Fruit fly (Drosophila melanogaster) whole organism, embryonic: ENCODE measurements around the gene CG6972.
A peak's percentile ranks its signal among the peaks of the same experiment; 100 is the strongest.

Source experiments
- Atf3 ChIP-seq: fragments of 200-800 bp; sonication (Bioruptor generic); optimal IDR thresholded peaks from 3 replicates; lab custom pipeline; 2016; ENCODE audit warnings: missing biosample characterization, missing genetic modification characterization
- B-H1 ChIP-seq: fragments of 200-800 bp; sonication (Bioruptor generic); IDR thresholded peaks from 3 replicates; pipeline ENCODE4 v1.3.6; 2022; ENCODE audit warnings: missing biosample characterization, missing genetic modification characterization
- CG11085 ChIP-seq: fragments of 200-800 bp; sonication (Bioruptor generic); IDR thresholded peaks from 2 replicates; pipeline ENCODE4 v1.3.6; 2022; ENCODE audit warnings: missing biosample characterization, missing genetic modification characterization
- CG11696 ChIP-seq: fragments of 200-800 bp; sonication (Bioruptor generic); IDR thresholded peaks from 2 replicates; pipeline ENCODE4 v1.3.6; 2022; ENCODE audit warnings: missing biosample characterization, missing genetic modification characterization
- CG12744 ChIP-seq: fragments of 200-800 bp; sonication (Bioruptor generic); optimal IDR thresholded peaks from 2 replicates; lab custom pipeline; 2016; ENCODE audit warnings: missing biosample characterization, missing genetic modification characterization
- CG13424 ChIP-seq: fragments of 200-800 bp; sonication (Bioruptor generic); optimal IDR thresholded peaks from 2 replicates; lab custom pipeline; 2019; ENCODE audit warnings: missing biosample characterization, mild to moderate bottlenecking, missing genetic modification characterization, moderate library complexity
- CG17361 ChIP-seq: fragments of 200-800 bp; sonication (Bioruptor generic); IDR thresholded peaks from 3 replicates; pipeline ENCODE4 v1.3.6; 2022; ENCODE audit warnings: missing biosample characterization, missing genetic modification characterization
- CG17568 ChIP-seq: fragments of 200-800 bp; sonication (Bioruptor generic); optimal IDR thresholded peaks from 2 replicates; lab custom pipeline; 2018; ENCODE audit warnings: missing biosample characterization, mild to moderate bottlenecking, missing genetic modification characterization, moderate library complexity
- CG17802 ChIP-seq: fragments of 200-800 bp; sonication (Bioruptor generic); optimal IDR thresholded peaks from 2 replicates; lab custom pipeline; 2018; ENCODE audit warnings: missing biosample characterization, mild to moderate bottlenecking, missing genetic modification characterization, moderate library complexity
- CG17912 ChIP-seq: fragments of 200-800 bp; sonication (Bioruptor generic); optimal IDR thresholded peaks from 2 replicates; lab custom pipeline; 2018; ENCODE audit warnings: missing biosample characterization, mild to moderate bottlenecking, missing genetic modification characterization
- CG18262 ChIP-seq: fragments of 200-800 bp; optimal IDR thresholded peaks from 3 replicates; lab custom pipeline; 2019; ENCODE audit warnings: missing biosample characterization, mild to moderate bottlenecking, missing genetic modification characterization, moderate library complexity
- CG2678 ChIP-seq: fragments of 200-800 bp; sonication (Bioruptor generic); optimal IDR thresholded peaks from 3 replicates; lab custom pipeline; 2019; ENCODE audit warnings: missing biosample characterization, mild to moderate bottlenecking, missing genetic modification characterization, moderate library complexity
- CG4282 ChIP-seq: fragments of 200-800 bp; sonication (Bioruptor generic); optimal IDR thresholded peaks from 2 replicates; lab custom pipeline; 2016; ENCODE audit warnings: missing biosample characterization, missing genetic modification characterization
- CG43689 ChIP-seq: fragments of 200-800 bp; sonication (Bioruptor generic); IDR thresholded peaks from 2 replicates; pipeline ENCODE4 v1.3.6; 2022; ENCODE audit warnings: missing biosample characterization, missing genetic modification characterization
- CG4730 ChIP-seq: fragments of 200-800 bp; sonication (Bioruptor generic); IDR thresholded peaks from 2 replicates; pipeline ENCODE4 v1.3.6; 2022; ENCODE audit warnings: missing biosample characterization, missing genetic modification characterization
- CG7987 ChIP-seq: fragments of 200-800 bp; sonication (Bioruptor generic); optimal IDR thresholded peaks from 2 replicates; lab custom pipeline; 2018; ENCODE audit warnings: missing biosample characterization, mild to moderate bottlenecking, missing genetic modification characterization, moderate library complexity
- CG9215 ChIP-seq: fragments of 200-800 bp; sonication (Bioruptor generic); IDR thresholded peaks from 2 replicates; pipeline ENCODE4 v1.3.6; 2022; ENCODE audit warnings: missing biosample characterization, missing genetic modification characterization
- CrebB ChIP-seq: fragments of 200-800 bp; sonication (Bioruptor generic); optimal IDR thresholded peaks from 3 replicates; lab custom pipeline; 2018; ENCODE audit warnings: missing biosample characterization, mild to moderate bottlenecking, missing genetic modification characterization
- Dek ChIP-seq: fragments of 200-800 bp; sonication (Bioruptor generic); optimal IDR thresholded peaks from 3 replicates; lab custom pipeline; 2019; ENCODE audit warnings: missing biosample characterization, mild to moderate bottlenecking, missing genetic modification characterization, moderate library complexity
- Dip2 ChIP-seq: fragments of 200-800 bp; sonication (Bioruptor generic); IDR thresholded peaks from 2 replicates; pipeline ENCODE4 v1.3.6; 2022; ENCODE audit warnings: missing biosample characterization, missing genetic modification characterization
- H15 ChIP-seq: fragments of 200-800 bp; sonication (Bioruptor generic); IDR thresholded peaks from 3 replicates; pipeline ENCODE4 v1.3.6; 2022; ENCODE audit warnings: missing biosample characterization, missing genetic modification characterization
- Jarid2 ChIP-seq: fragments of 200-800 bp; sonication (Bioruptor generic); optimal IDR thresholded peaks from 3 replicates; lab custom pipeline; 2017; ENCODE audit warnings: mild to moderate bottlenecking, missing biosample characterization, missing genetic modification reagents, missing genetic modification characterization
- Kr ChIP-seq: fragments of 200-800 bp; sonication (Bioruptor generic); optimal IDR thresholded peaks from 2 replicates; lab custom pipeline; 2017; ENCODE audit warnings: missing biosample characterization, mild to moderate bottlenecking, missing genetic modification characterization
- MBD-R2 ChIP-seq: fragments of 200-800 bp; sonication (Bioruptor generic); IDR thresholded peaks from 2 replicates; pipeline ENCODE4 v1.3.6; 2022; ENCODE audit warnings: missing biosample characterization, missing genetic modification characterization
- NFAT ChIP-seq: fragments of 200-800 bp; sonication (Bioruptor generic); IDR thresholded peaks from 2 replicates; pipeline ENCODE4 v1.3.6; 2022; ENCODE audit warnings: missing biosample characterization, missing genetic modification characterization
- NfI ChIP-seq: fragments of 200-800 bp; sonication (Bioruptor generic); optimal IDR thresholded peaks from 3 replicates; lab custom pipeline; 2018; ENCODE audit warnings: missing biosample characterization, mild to moderate bottlenecking, missing genetic modification characterization, moderate library complexity
- Opbp ChIP-seq: fragments of 200-800 bp; sonication (Bioruptor generic); IDR thresholded peaks from 3 replicates; pipeline ENCODE4 v1.3.6; 2022; ENCODE audit warnings: missing biosample characterization, missing genetic modification characterization; ENCODE audit not compliant: partially characterized antibody
- Poxn ChIP-seq: fragments of 200-800 bp; sonication (Bioruptor generic); IDR thresholded peaks from 2 replicates; pipeline ENCODE4 v1.3.6; 2022; ENCODE audit warnings: missing biosample characterization, missing genetic modification characterization
- Rx ChIP-seq: fragments of 200-800 bp; sonication (Bioruptor generic); IDR thresholded peaks from 2 replicates; pipeline ENCODE4 v1.3.6; 2022; ENCODE audit warnings: missing biosample characterization, missing genetic modification characterization
- Scr ChIP-seq: fragments of 200-800 bp; sonication (Bioruptor generic); IDR thresholded peaks from 2 replicates; pipeline ENCODE4 v1.3.6; 2022; ENCODE audit warnings: missing biosample characterization, missing genetic modification characterization; ENCODE audit not compliant: partially characterized antibody
- Sin3A ChIP-seq: fragments of >200 bp; optimal IDR thresholded peaks from 2 replicates; lab custom pipeline; 2018
- Six4 ChIP-seq: fragments of 200-800 bp; sonication (Bioruptor generic); optimal IDR thresholded peaks from 2 replicates; lab custom pipeline; 2016; ENCODE audit warnings: missing biosample characterization, missing genetic modification characterization
- Ssrp ChIP-seq: fragments of 200-800 bp; sonication (Bioruptor generic); optimal IDR thresholded peaks from 2 replicates; lab custom pipeline; 2018; ENCODE audit warnings: missing biosample characterization, mild to moderate bottlenecking, missing genetic modification characterization, moderate library complexity
- Xrp1 ChIP-seq: fragments of 200-800 bp; sonication (Bioruptor generic); IDR thresholded peaks from 2 replicates; pipeline ENCODE4 v1.3.6; 2022; ENCODE audit warnings: missing biosample characterization, missing genetic modification characterization
- ara ChIP-seq: fragments of 200-800 bp; sonication (Bioruptor generic); IDR thresholded peaks from 2 replicates; pipeline ENCODE4 v1.3.6; 2022; ENCODE audit warnings: missing biosample characterization, missing genetic modification characterization
- bcd ChIP-seq: fragments of 200-800 bp; sonication (Bioruptor generic); optimal IDR thresholded peaks from 2 replicates; lab custom pipeline; 2017; ENCODE audit warnings: missing biosample characterization, mild to moderate bottlenecking, missing genetic modification characterization
- btn ChIP-seq: fragments of 200-800 bp; sonication (Bioruptor generic); optimal IDR thresholded peaks from 2 replicates; lab custom pipeline; 2016; ENCODE audit warnings: missing biosample characterization, missing genetic modification characterization
- cato ChIP-seq: fragments of 200-800 bp; sonication (Bioruptor generic); optimal IDR thresholded peaks from 2 replicates; lab custom pipeline; 2016; ENCODE audit warnings: missing biosample characterization, missing genetic modification characterization, borderline replicate concordance
- chm ChIP-seq: fragments of 200-800 bp; sonication (Bioruptor generic); IDR thresholded peaks from 2 replicates; pipeline ENCODE4 v1.3.6; 2022; ENCODE audit warnings: missing biosample characterization, missing genetic modification characterization
- emc ChIP-seq: fragments of 200-800 bp; sonication (Bioruptor generic); optimal IDR thresholded peaks from 2 replicates; lab custom pipeline; 2016; ENCODE audit warnings: missing biosample characterization, missing genetic modification characterization
- eve ChIP-seq, 2 experiments: fragments of >200 bp; optimal IDR thresholded peaks; 2 replicates each; lab custom pipeline; 2017; ENCODE audit warnings: missing biosample characterization in 2 of 2, missing genetic modification characterization in 2 of 2
- gcm2 ChIP-seq: fragments of 200-800 bp; sonication (Bioruptor generic); optimal IDR thresholded peaks from 2 replicates; lab custom pipeline; 2016; ENCODE audit warnings: missing biosample characterization, missing genetic modification characterization
- h ChIP-seq: fragments of >200 bp; optimal IDR thresholded peaks from 2 replicates; lab custom pipeline; 2017
- kni ChIP-seq: fragments of 200-800 bp; sonication (Bioruptor generic); optimal IDR thresholded peaks from 3 replicates; lab custom pipeline; 2017; ENCODE audit warnings: mild to moderate bottlenecking, missing biosample characterization, missing genetic modification reagents, missing genetic modification characterization
- lbe ChIP-seq: fragments of 200-800 bp; sonication (Bioruptor generic); optimal IDR thresholded peaks from 2 replicates; lab custom pipeline; 2016; ENCODE audit warnings: missing biosample characterization, mild to moderate bottlenecking, missing genetic modification characterization
- mam ChIP-seq: fragments of 200-800 bp; sonication (Bioruptor generic); optimal IDR thresholded peaks from 3 replicates; lab custom pipeline; 2016; ENCODE audit warnings: missing biosample characterization, missing genetic modification characterization
- oc ChIP-seq: fragments of 200-800 bp; sonication (Bioruptor generic); optimal IDR thresholded peaks from 2 replicates; lab custom pipeline; 2018; ENCODE audit warnings: missing biosample characterization, mild to moderate bottlenecking, missing genetic modification characterization, moderate library complexity
- pum ChIP-seq: fragments of 200-800 bp; sonication (Bioruptor generic); optimal IDR thresholded peaks from 2 replicates; lab custom pipeline; 2016; ENCODE audit warnings: missing biosample characterization, missing genetic modification characterization
- repo ChIP-seq: fragments of 200-800 bp; sonication (Bioruptor generic); optimal IDR thresholded peaks from 2 replicates; lab custom pipeline; 2016; ENCODE audit warnings: missing biosample characterization, missing genetic modification characterization
- shn ChIP-seq: fragments of 200-800 bp; sonication (Bioruptor generic); optimal IDR thresholded peaks from 3 replicates; lab custom pipeline; 2016; ENCODE audit warnings: missing biosample characterization, missing genetic modification characterization
- sqz ChIP-seq: fragments of 200-800 bp; sonication (Bioruptor generic); optimal IDR thresholded peaks from 3 replicates; lab custom pipeline; 2018; ENCODE audit warnings: missing biosample characterization, mild to moderate bottlenecking, missing genetic modification characterization
- toy ChIP-seq: fragments of 200-800 bp; sonication (Bioruptor generic); IDR thresholded peaks from 2 replicates; pipeline ENCODE4 v1.3.6; 2022; ENCODE audit warnings: missing biosample characterization, missing genetic modification characterization
- ttk ChIP-seq: fragments of 200-800 bp; sonication (Bioruptor generic); IDR thresholded peaks from 2 replicates; pipeline ENCODE4 v2.1.2; 2022; ENCODE audit warnings: missing biosample characterization, missing genetic modification characterization

CG6972 gene

DNA sequence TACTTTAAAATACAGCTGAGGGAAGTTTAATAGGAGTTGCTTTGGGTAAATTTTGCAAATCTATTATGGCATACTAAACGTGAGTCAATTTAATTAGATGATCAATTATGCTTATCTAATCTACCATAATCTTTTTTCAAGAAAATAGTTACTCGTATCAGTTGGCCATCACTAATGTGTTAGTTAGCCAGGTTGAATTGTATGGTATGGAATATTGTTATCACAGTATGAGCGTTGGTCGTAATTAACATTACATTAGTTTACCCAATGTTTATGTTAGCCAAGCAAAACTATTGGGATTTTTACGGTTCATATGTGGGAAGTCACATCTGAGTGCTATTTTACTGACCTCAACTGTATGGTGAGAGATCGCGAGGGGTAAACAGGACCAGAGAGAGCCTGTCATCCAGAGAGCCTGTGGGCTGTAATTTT, 28.3 kb upstream of the CG6972 start (continued):
- TF ChIP-seq kni (peak; percentile 11), CG4282 (GFP tag; lab: Kevin White, UChicago) (no peak), CG2678 (peak; percentile 79), CG17912 (GFP tag; lab: Kevin White, UChicago) (no peak), chm (GFP tag; lab: Robert Waterston, UW) (peak; percentile 56), CG17568 (GFP tag; lab: Kevin White, UChicago) (no peak), Ssrp (tag; lab: Kevin White, UChicago) (peak; percentile 70), CrebB (peak; percentile 19), CG11696 (peak; percentile 96), gcm2 (GFP tag; lab: Kevin White, UChicago) (peak; percentile 19), ttk (GFP tag; lab: Robert Waterston, UW) (no peak), Six4 (GFP tag; lab: Kevin White, UChicago) (peak; percentile 61), eve (GFP tag; optimal IDR thresholded peaks at IDR 0.05; lab: Kevin White, UChicago) (peak in 1 of 2 experiments; percentile 97), Dip2 (GFP tag; lab: Robert Waterston, UW) (no peak), pum (GFP tag; lab: Kevin White, UChicago) (peak; percentile 80), oc (tag; lab: Kevin White, UChicago) (peak; percentile 5), Kr (GFP tag; lab: Kevin White, UChicago) (no peak), shn (GFP tag; lab: Kevin White, UChicago) (peak; percentile 78), NFAT (GFP tag; lab: Robert Waterston, UW) (no peak), Rx (GFP tag; lab: Robert Waterston, UW) (no peak), CG11085 (GFP tag; lab: Robert Waterston, UW) (no peak), sqz (GFP tag; lab: Kevin White, UChicago) (peak; percentile 60), Xrp1 (GFP tag; lab: Robert Waterston, UW) (peak; percentile 81), CG18262 (tag; lab: Kevin White, UChicago) (peak; percentile 94), btn (GFP tag; lab: Kevin White, UChicago) (peak; percentile 33), H15 (GFP tag; lab: Robert Waterston, UW) (no peak), emc (no peak), Poxn (no peak), h (lab: Kevin White, UChicago) (no peak), lbe (no peak), bcd (GFP tag; lab: Kevin White, UChicago) (peak; percentile 52), Dek (peak; percentile 7), CG17361 (GFP tag; lab: Robert Waterston, UW) (peak; percentile 92; the same call in 2 of the 3 replicates), CG4730 (no peak), B-H1 (no peak), Sin3A (lab: Kevin White, UChicago) (no peak), mam (peak; percentile 51), Jarid2 (GFP tag; lab: Kevin White, UChicago) (peak; percentile 5), CG43689 (GFP tag; lab: Robert Waterston, UW) (no peak), ara (GFP tag; lab: Robert Waterston, UW) (0 out of 2 replicates have a peak, but pooled peaks have one; percentile 23), Opbp (GFP tag; lab: Robert Waterston, UW) (no peak), CG9215 (GFP tag; lab: Robert Waterston, UW) (peak; percentile 37; the same call in 1 of the 2 replicates), CG17802 (tag; lab: Kevin White, UChicago) (peak; percentile 19), CG7987 (GFP tag; lab: Kevin White, UChicago) (no peak), cato (GFP tag; lab: Kevin White, UChicago) (peak; percentile 47), NfI (peak; percentile 32), toy (GFP tag; lab: Robert Waterston, UW) (no peak), CG12744 (GFP tag; lab: Kevin White, UChicago) (peak; percentile 55), MBD-R2 (GFP tag; lab: Robert Waterston, UW) (no peak), repo (GFP tag; lab: Kevin White, UChicago) (peak; percentile 55), CG13424 (tag; lab: Kevin White, UChicago) (peak; percentile 64), Atf3 (GFP tag; lab: Kevin White, UChicago) (peak; percentile 74), Scr (GFP tag; lab: Robert Waterston, UW) (0 out of 2 replicates have a peak, but pooled peaks have one; percentile 7)
